Worm (Caenorhabditis elegans) whole organism, L4/young adult: ENCODE measurements around the gene C09F5.1.

Experiments
- W03F9.2 ChIP-seq: fragments of 150-350 bp; optimal IDR thresholded peaks from 2 replicates; lab custom pipeline; 2014; ENCODE audit warnings: missing biosample characterization, missing genetic modification characterization
- dao-5 ChIP-seq: sonication (generic microtip); optimal IDR thresholded peaks from 2 replicates; lab custom pipeline; 2016; ENCODE audit warnings: missing genotype, missing genetic modification characterization, moderate library complexity, missing compliant biosample characterization
- him-1 ChIP-seq: sonication (generic microtip); optimal IDR thresholded peaks from 2 replicates; lab custom pipeline; 2016; ENCODE audit warnings: missing genotype, missing genetic modification reagents, missing genetic modification characterization, missing compliant biosample characterization

C09F5.1 gene

ce11 chrIII:658357-658756 lies at the start of gene C09F5.1:
Gene C09F5.1 (plus strand): TSS chrIII:658709.
- TF ChIP-seq W03F9.2 (no peak), dao-5 (tag; lab: Kevin White, UChicago) (no peak), him-1 (no peak)

- TF ChIP-seq W03F9.2 = no peak
- TF ChIP-seq him-1 = no peak
- TF ChIP-seq dao-5 (tag; lab: Kevin White, UChicago) = no peak
These were observed 49.0 kb upstream of the C09F5.1 start, which contains the start of gene best-17 for ce11 chrIII:609549-609948. Gene best-17 (minus strand): TSS chrIII:609649.

- TF ChIP-seq dao-5 (tag; lab: Kevin White, UChicago) = no peak
- no peak for TF ChIP-seq W03F9.2
- no peak for TF ChIP-seq him-1
These were observed 46.6 kb upstream of the C09F5.1 start for ce11 chrIII:611900-612299.

ce11 chrIII:612759-613158 lies 45.8 kb upstream of the C09F5.1 start:
- TF ChIP-seq dao-5 (tag; lab: Kevin White, UChicago) (no peak), W03F9.2 (no peak), him-1 (no peak)

- TF ChIP-seq dao-5 (tag; lab: Kevin White, UChicago) (no peak), W03F9.2 (no peak), him-1 (no peak)
These were observed 44.1 kb upstream of the C09F5.1 start, which contains the start of gene T19C3.3 for ce11 chrIII:614447-614846. Gene T19C3.3 (minus strand): TSS chrIII:614547.

ce11 chrIII:617467-617866 lies 41.0 kb upstream of the C09F5.1 start, which contains the start of gene T19C3.2:
Gene T19C3.2 (minus strand): TSS chrIII:617567.
- TF ChIP-seq W03F9.2 (no peak), him-1 (no peak), dao-5 (tag; lab: Kevin White, UChicago) (no peak)

- no peak for TF ChIP-seq W03F9.2
- no peak for TF ChIP-seq dao-5 (tag; lab: Kevin White, UChicago)
- no peak for TF ChIP-seq him-1
These were observed 38.2 kb upstream of the C09F5.1 start, which contains the start of gene T19C3.4 for ce11 chrIII:620204-620718. Gene T19C3.4 (minus strand): TSS chrIII:620254.

ce11 chrIII:623754-624153 lies 34.8 kb upstream of the C09F5.1 start:
- peak; percentile 59 for TF ChIP-seq W03F9.2
- TF ChIP-seq dao-5 (tag; lab: Kevin White, UChicago) = no peak
- TF ChIP-seq him-1 = peak; percentile 15

- TF ChIP-seq dao-5 (tag; lab: Kevin White, UChicago) (no peak), W03F9.2 (no peak), him-1 (no peak)
These were observed 32.4 kb upstream of the C09F5.1 start for ce11 chrIII:626091-626490.

ce11 chrIII:627838-628237 lies 30.7 kb upstream of the C09F5.1 start, which contains the start of gene T19C3.5:
Gene T19C3.5 (minus strand): TSS chrIII:627938.
- TF ChIP-seq dao-5 (tag; lab: Kevin White, UChicago) (no peak), W03F9.2 (no peak), him-1 (no peak)

- TF ChIP-seq W03F9.2 = no peak
- no peak for TF ChIP-seq him-1
- TF ChIP-seq dao-5 (tag; lab: Kevin White, UChicago) = no peak
These were observed 27.1 kb upstream of the C09F5.1 start, which contains the start of gene T19C3.6 for ce11 chrIII:631421-631820. Gene T19C3.6 (minus strand): TSS chrIII:631521.

ce11 chrIII:634618-635017 lies 23.9 kb upstream of the C09F5.1 start, which contains the start of gene fem-2:
Gene fem-2 (minus strand): TSS chrIII:634626.
- TF ChIP-seq dao-5 (tag; lab: Kevin White, UChicago) = no peak
- no peak for TF ChIP-seq him-1
- TF ChIP-seq W03F9.2 = peak; percentile 19

ce11 chrIII:636067-636466 lies 22.4 kb upstream of the C09F5.1 start, which contains the start of gene T19C3.7:
Gene T19C3.7 (minus strand): TSS chrIII:636167.
- no peak for TF ChIP-seq him-1
- TF ChIP-seq dao-5 (tag; lab: Kevin White, UChicago) = no peak
- TF ChIP-seq W03F9.2 = no peak

ce11 chrIII:638319-638718 lies 20.2 kb upstream of the C09F5.1 start, which contains the start of gene sbds-1:
Gene sbds-1 (minus strand): TSS chrIII:638419.
- TF ChIP-seq W03F9.2 (no peak), him-1 (no peak), dao-5 (tag; lab: Kevin White, UChicago) (no peak)

ce11 chrIII:640198-640803 lies 18.2 kb upstream of the C09F5.1 start, which contains the start of the genes tag-266 and tag-267:
Gene tag-266 (minus strand): TSS chrIII:640226.
Gene tag-267 (plus strand): TSS chrIII:640790.
- no peak for TF ChIP-seq dao-5 (tag; lab: Kevin White, UChicago)
- TF ChIP-seq W03F9.2 = peak; percentile 76
